Fruit fly (Drosophila melanogaster): ENCODE results near the gene Orct.

Orct gene

dm6 chr3R:24320342-24320711 lies 44.3 kb downstream of the Orct start (continued):
- no peak for TF ChIP-seq Hmr (GFP tag; optimal IDR thresholded peaks at IDR 0.05)
- TF ChIP-seq dimm (GFP tag; IDR thresholded peaks at IDR 0.05): no peak
- no peak for TF ChIP-seq CG11247 (GFP tag; IDR thresholded peaks at IDR 0.05)
- TF ChIP-seq HmgD (GFP tag; optimal IDR thresholded peaks at IDR 0.05): no peak
- no peak for TF ChIP-seq CG13894 (tag; optimal IDR thresholded peaks at IDR 0.05)
- no peak for TF ChIP-seq slbo (GFP tag; IDR thresholded peaks at IDR 0.05)
- no peak for TF ChIP-seq CG4282 (GFP tag; optimal IDR thresholded peaks at IDR 0.05)
- peak; percentile 2 for TF ChIP-seq zen (tag; optimal IDR thresholded peaks at IDR 0.05)
- peak; percentile 35 for TF ChIP-seq CG7745 (tag; optimal IDR thresholded peaks at IDR 0.05)
- TF ChIP-seq MESR4 (GFP tag; optimal IDR thresholded peaks at IDR 0.05): peak; percentile 43
- peak; percentile 75 for TF ChIP-seq tna (GFP tag; IDR thresholded peaks at IDR 0.05; ENCODE audit: partially characterized antibody)
- TF ChIP-seq CG9817 (tag; optimal IDR thresholded peaks at IDR 0.05): no peak
- no peak for TF ChIP-seq ERR (GFP tag; optimal IDR thresholded peaks at IDR 0.05)
- peak; percentile 50; the same call in 1 of the 2 replicates for TF ChIP-seq hbn (GFP tag; IDR thresholded peaks at IDR 0.05; ENCODE audit: partially characterized antibody)
- no peak for TF ChIP-seq jigr1 (GFP tag; IDR thresholded peaks at IDR 0.05)
- TF ChIP-seq CG11085 (GFP tag; IDR thresholded peaks at IDR 0.05): no peak
- TF ChIP-seq CG1024 (GFP tag; IDR thresholded peaks at IDR 0.05): no peak
- TF ChIP-seq CG16779 (GFP tag; IDR thresholded peaks at IDR 0.05): no peak
- TF ChIP-seq CG18262 (tag; optimal IDR thresholded peaks at IDR 0.05): no peak
- TF ChIP-seq sens (GFP tag): peak; percentile 90
- peak; percentile 66 for TF ChIP-seq CG1832 (GFP tag; optimal IDR thresholded peaks at IDR 0.05)
- TF ChIP-seq corto (GFP tag; optimal IDR thresholded peaks at IDR 0.05): no peak
- TF ChIP-seq p53 (GFP tag; optimal IDR thresholded peaks at IDR 0.05): no peak
- TF ChIP-seq CG6654 (GFP tag; optimal IDR thresholded peaks at IDR 0.05): no peak
- no peak for TF ChIP-seq CG2678 (tag; optimal IDR thresholded peaks at IDR 0.05)
- TF ChIP-seq luna (GFP tag; optimal IDR thresholded peaks at IDR 0.05): no peak
- TF ChIP-seq CG7372 (GFP tag; IDR thresholded peaks at IDR 0.05): no peak
- TF ChIP-seq CG1603 (tag; optimal IDR thresholded peaks at IDR 0.05): no peak
- TF ChIP-seq br (optimal IDR thresholded peaks at IDR 0.05): no peak
- TF ChIP-seq toy (GFP tag; IDR thresholded peaks at IDR 0.05): no peak
- TF ChIP-seq CG33213 (GFP tag; optimal IDR thresholded peaks at IDR 0.05): no peak
- no peak for TF ChIP-seq CG6813 (GFP tag; optimal IDR thresholded peaks at IDR 0.05)
- no peak for TF ChIP-seq bsh (GFP tag; optimal IDR thresholded peaks at IDR 0.05)
- no peak for TF ChIP-seq tup (GFP tag; optimal IDR thresholded peaks at IDR 0.05)
- TF ChIP-seq bab2 (GFP tag; optimal IDR thresholded peaks at IDR 0.05): no peak
- peak; percentile 97 for TF ChIP-seq CG10321 (GFP tag; IDR thresholded peaks at IDR 0.05)
- no peak for TF ChIP-seq CG14965 (GFP tag; optimal IDR thresholded peaks at IDR 0.05; ENCODE audit: borderline replicate concordance)
- no peak for TF ChIP-seq CrebB (tag; optimal IDR thresholded peaks at IDR 0.05)
- no peak for TF ChIP-seq ac (GFP tag; optimal IDR thresholded peaks at IDR 0.05)
- no peak for TF ChIP-seq CG13775 (GFP tag; optimal IDR thresholded peaks at IDR 0.05)
- TF ChIP-seq Usf (GFP tag; optimal IDR thresholded peaks at IDR 0.05): no peak
- TF ChIP-seq CG1233 (GFP tag; optimal IDR thresholded peaks at IDR 0.05): no peak
- no peak for TF ChIP-seq bcd (GFP tag; optimal IDR thresholded peaks at IDR 0.05)
- TF ChIP-seq CG9797 (GFP tag; optimal IDR thresholded peaks at IDR 0.05): no peak
- TF ChIP-seq ken (GFP tag; IDR thresholded peaks at IDR 0.05): no peak
- no peak for TF ChIP-seq Dbx (GFP tag; IDR thresholded peaks at IDR 0.05)
- no peak for TF ChIP-seq fd96Cb (tag; optimal IDR thresholded peaks at IDR 0.05)
- peak; percentile 52; the same call in 1 of the 2 replicates for TF ChIP-seq Rfx (GFP tag; IDR thresholded peaks at IDR 0.05)
- TF ChIP-seq run (tag; optimal IDR thresholded peaks at IDR 0.05): peak; percentile 11
- no peak for TF ChIP-seq chm (GFP tag; IDR thresholded peaks at IDR 0.05)
- no peak for TF ChIP-seq CG8944 (GFP tag; optimal IDR thresholded peaks at IDR 0.05)
- TF ChIP-seq CG15479 (GFP tag; optimal IDR thresholded peaks at IDR 0.05): no peak
